Fruit fly (Drosophila melanogaster) whole organism, prepupa: Measurements from ENCODE around the gene Fst.

Experiments
- CG15336 ChIP-seq: fragments of 200-800 bp; sonication (Bioruptor generic); IDR thresholded peaks from 2 replicates; pipeline ENCODE4 v1.3.6; 2022; ENCODE audit warnings: missing biosample characterization, missing genetic modification characterization
- CG16779 ChIP-seq: fragments of 200-800 bp; sonication (Bioruptor generic); optimal IDR thresholded peaks from 3 replicates; lab custom pipeline; 2017; ENCODE audit warnings: missing biosample characterization, mild to moderate bottlenecking, missing genetic modification characterization
- CG3919 ChIP-seq: fragments of 200-800 bp; sonication (Bioruptor generic); optimal IDR thresholded peaks from 3 replicates; lab custom pipeline; 2016; ENCODE audit warnings: missing biosample characterization, missing genetic modification characterization
- CG6163 ChIP-seq: fragments of 200-800 bp; sonication (Bioruptor generic); IDR thresholded peaks from 3 replicates; pipeline ENCODE4 v1.3.6; 2022; ENCODE audit warnings: missing biosample characterization, missing genetic modification characterization
- CG6276 ChIP-seq: fragments of 200-800 bp; sonication (Bioruptor generic); optimal IDR thresholded peaks from 2 replicates; lab custom pipeline; 2017; ENCODE audit warnings: missing biosample characterization, mild to moderate bottlenecking, missing genetic modification characterization
- CG8119 ChIP-seq: fragments of 200-800 bp; sonication (Bioruptor generic); IDR thresholded peaks from 3 replicates; pipeline ENCODE4 v1.3.6; 2022; ENCODE audit warnings: missing biosample characterization, missing genetic modification characterization
- CG8319 ChIP-seq: fragments of 200-800 bp; sonication (Bioruptor generic); optimal IDR thresholded peaks from 3 replicates; lab custom pipeline; 2016; ENCODE audit warnings: missing biosample characterization, missing genetic modification characterization
- CG8632 ChIP-seq: fragments of 200-800 bp; sonication (Bioruptor generic); optimal IDR thresholded peaks from 3 replicates; lab custom pipeline; 2016; ENCODE audit warnings: missing biosample characterization, missing genetic modification characterization
- Eip75B ChIP-seq: fragments of 200-800 bp; sonication (Bioruptor generic); optimal IDR thresholded peaks from 3 replicates; lab custom pipeline; 2016; ENCODE audit warnings: missing biosample characterization, missing genetic modification characterization
- Eip78C ChIP-seq: fragments of 200-800 bp; sonication (Bioruptor generic); peaks from one replicate; lab custom pipeline; 2016; ENCODE audit warnings: missing biosample characterization, missing genetic modification characterization
- Ets21C ChIP-seq: fragments of 200-800 bp; sonication (Bioruptor generic); optimal IDR thresholded peaks from 3 replicates; lab custom pipeline; 2016; ENCODE audit warnings: missing biosample characterization, missing genetic modification characterization
- Ets96B ChIP-seq: fragments of 200-800 bp; optimal IDR thresholded peaks from 2 replicates; lab custom pipeline; 2019; ENCODE audit warnings: missing biosample characterization, mild to moderate bottlenecking, missing genetic modification characterization, moderate library complexity
- Gug ChIP-seq: fragments of 200-800 bp; sonication (Bioruptor generic); IDR thresholded peaks from 2 replicates; pipeline ENCODE4 v1.3.6; 2022; ENCODE audit warnings: missing biosample characterization, missing genetic modification characterization
- Hr38 ChIP-seq: sonication (Bioruptor generic); optimal IDR thresholded peaks from 2 replicates; lab custom pipeline; 2016; ENCODE audit warnings: missing biosample characterization, missing genetic modification characterization
- Hr39 ChIP-seq: fragments of 200-800 bp; sonication (Bioruptor generic); optimal IDR thresholded peaks from 2 replicates; lab custom pipeline; 2016; ENCODE audit warnings: missing biosample characterization, missing genetic modification characterization
- Lpt ChIP-seq: fragments of 200-800 bp; sonication (Bioruptor generic); optimal IDR thresholded peaks from 3 replicates; lab custom pipeline; 2016; ENCODE audit warnings: missing biosample characterization, missing genetic modification characterization
- Met ChIP-seq: fragments of 200-800 bp; sonication (Bioruptor generic); optimal IDR thresholded peaks from 3 replicates; lab custom pipeline; 2016; ENCODE audit warnings: missing biosample characterization, missing genetic modification characterization
- acj6 ChIP-seq: fragments of 200-800 bp; sonication (Bioruptor generic); optimal IDR thresholded peaks from 3 replicates; lab custom pipeline; 2016; ENCODE audit warnings: missing biosample characterization, missing genetic modification characterization
- cyc ChIP-seq: fragments of 200-800 bp; sonication (Bioruptor generic); optimal IDR thresholded peaks from 3 replicates; lab custom pipeline; 2016; ENCODE audit warnings: missing biosample characterization, missing genetic modification characterization
- fd59A ChIP-seq: fragments of 200-800 bp; sonication (Bioruptor generic); optimal IDR thresholded peaks from 2 replicates; lab custom pipeline; 2017; ENCODE audit warnings: missing biosample characterization, mild to moderate bottlenecking, missing genetic modification characterization, missing genetic modification reagents
- fkh ChIP-seq: fragments of 200-800 bp; sonication (Bioruptor generic); optimal IDR thresholded peaks from 3 replicates; lab custom pipeline; 2017; ENCODE audit warnings: missing biosample characterization, mild to moderate bottlenecking, missing genetic modification characterization, moderate library complexity
- lz ChIP-seq: fragments of 200-800 bp; sonication (Bioruptor generic); optimal IDR thresholded peaks from 3 replicates; lab custom pipeline; 2016; ENCODE audit warnings: missing biosample characterization, missing genetic modification characterization
- ss ChIP-seq, 2 experiments: fragments of 200-800 bp; sonication (Bioruptor generic); optimal IDR thresholded peaks; 2 replicates in 1 of 2; 3 replicates in 1 of 2; lab custom pipeline; 2017 to 2018; ENCODE audit warnings: mild to moderate bottlenecking in 2 of 2, missing biosample characterization in 2 of 2, missing genetic modification characterization in 2 of 2, moderate library complexity in 1 of 2
- svp ChIP-seq: fragments of 200-800 bp; sonication (Bioruptor generic); peaks from one replicate; lab custom pipeline; 2016; ENCODE audit warnings: missing biosample characterization, missing genetic modification characterization

Fst gene

dm6 chr3R:9598099-9598498, 47.9 kb downstream of the Fst start (continued):
- peak; percentile 54 for TF ChIP-seq fd59A (GFP tag; lab: Kevin White, UChicago)
- peak; percentile 78 for TF ChIP-seq Gug (GFP tag; lab: Robert Waterston, UW)
- peak; percentile 61 for TF ChIP-seq CG8319 (GFP tag; lab: Kevin White, UChicago)
- peak; percentile 77 for TF ChIP-seq cyc
- TF ChIP-seq CG6163 (GFP tag; lab: Robert Waterston, UW) = peak; percentile 86
- TF ChIP-seq CG6276 (GFP tag; lab: Kevin White, UChicago) = peak; percentile 87
- peak; percentile 72 for TF ChIP-seq Met
- peak; percentile 83 for TF ChIP-seq Hr39 (GFP tag; lab: Kevin White, UChicago)
- peak in 1 of 2 experiments; percentile 31 for TF ChIP-seq ss (GFP tag; optimal IDR thresholded peaks at IDR 0.05; lab: Kevin White, UChicago)
- TF ChIP-seq acj6 (GFP tag; lab: Kevin White, UChicago) = peak; percentile 87
- peak; percentile 73 for TF ChIP-seq lz (GFP tag; lab: Kevin White, UChicago)
- TF ChIP-seq CG15336 (GFP tag; lab: Robert Waterston, UW) = peak; percentile 92
- TF ChIP-seq CG8632 (GFP tag; lab: Kevin White, UChicago) = peak; percentile 69
- peak; percentile 83 for TF ChIP-seq Eip75B
- peak; percentile 51 for TF ChIP-seq Ets21C (GFP tag; lab: Kevin White, UChicago)
- TF ChIP-seq Hr38 (GFP tag; lab: Kevin White, UChicago) = peak; percentile 39
- peak; percentile 41 for TF ChIP-seq CG16779 (tag; lab: Kevin White, UChicago)
- peak; percentile 67 for TF ChIP-seq Ets96B (tag; lab: Kevin White, UChicago)
- peak; percentile 92 for TF ChIP-seq CG3919 (GFP tag; lab: Kevin White, UChicago)

- TF ChIP-seq CG8119 (GFP tag; lab: Robert Waterston, UW) (no peak), Eip78C (GFP tag; lab: Kevin White, UChicago) (peak; percentile 15)
Observed at dm6 chr3R:9596615-9597014, 49.3 kb downstream of the Fst start.

dm6 chr3R:9595681-9596357, 50.1 kb downstream of the Fst start:
- TF ChIP-seq svp (GFP tag; lab: Kevin White, UChicago) (no peak), fkh (peak; percentile 47), Lpt (GFP tag; lab: Kevin White, UChicago) (no peak)
- TF ChIP-seq, all 60 proteins: peak for 1
